Fruit fly (Drosophila melanogaster) whole organism, adult: ENCODE results near the gene CheB38a.

ENCODE experiments used
- CG12768 ChIP-seq: fragments of 200-800 bp; sonication (Bioruptor generic); optimal IDR thresholded peaks from 2 replicates; lab custom pipeline; 2017; ENCODE audit warnings: missing biosample characterization, missing genetic modification characterization, mild to moderate bottlenecking, moderate library complexity, missing genetic modification reagents
- Mnt ChIP-seq: fragments of 200-800 bp; sonication (Bioruptor generic); optimal IDR thresholded peaks from 2 replicates; lab custom pipeline; 2016; ENCODE audit warnings: missing biosample characterization, mild to moderate bottlenecking, missing genetic modification characterization

DNA sequence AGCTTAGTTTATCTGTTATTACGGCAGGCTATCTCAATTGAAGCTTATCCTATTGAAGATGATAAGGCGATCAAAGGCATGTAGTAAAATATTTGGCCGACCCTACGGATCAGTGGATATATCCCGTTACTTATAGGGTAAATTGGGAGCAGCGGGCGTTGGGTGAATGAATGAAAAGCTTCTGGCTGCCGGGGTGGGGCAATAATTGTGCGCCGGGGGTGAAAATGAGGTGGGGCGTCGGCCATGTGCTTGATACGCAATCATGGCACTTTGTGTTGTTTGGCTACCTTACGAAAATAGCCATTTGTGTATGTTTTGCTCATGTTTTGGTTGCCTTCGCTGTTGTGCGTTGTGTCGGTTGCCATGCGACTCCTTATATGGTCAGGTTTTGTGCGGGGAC, 16.5 kb downstream of the CheB38a start:
- TF ChIP-seq Mnt (GFP tag; lab: Kevin White, UChicago) (no peak), CG12768 (GFP tag; lab: Kevin White, UChicago) (no peak)
